Fruit fly (Drosophila melanogaster): ENCODE data around the gene CG7362.

The CG7362 gene

DNA sequence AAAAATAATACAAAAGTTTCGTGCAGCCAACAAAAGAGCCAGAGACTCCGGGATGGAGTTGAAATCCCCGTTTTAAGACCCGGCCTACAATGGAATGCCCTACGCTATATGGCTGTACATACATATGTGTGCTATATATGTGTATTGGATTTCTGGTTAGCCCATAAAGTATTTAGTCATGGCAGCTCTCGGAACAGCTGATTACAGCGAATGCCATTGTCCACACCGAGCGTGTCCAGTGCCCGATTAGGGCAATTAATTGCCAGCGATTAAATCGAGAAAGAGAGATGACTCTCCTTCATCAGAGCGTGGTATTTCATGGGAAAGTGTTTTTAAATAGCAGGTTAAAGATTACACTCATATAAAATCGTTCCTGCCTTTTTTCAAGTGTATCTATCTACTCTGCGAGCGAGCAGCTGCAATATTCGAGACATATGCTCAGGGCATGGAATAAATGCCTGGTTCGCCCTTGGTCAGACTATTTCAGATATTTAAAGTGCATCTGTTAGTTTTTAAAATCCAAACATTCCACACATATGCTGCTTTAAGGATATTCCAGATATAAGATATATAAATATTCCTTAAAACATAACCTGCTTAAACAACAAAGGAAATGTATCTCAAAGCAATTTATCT, 37.1 kb downstream of the CG7362 start:
- TF ChIP-seq CG4496 (GFP tag; IDR thresholded peaks at IDR 0.05) (peak; percentile 67; the same call in 2 of the 3 replicates), CG12605 (GFP tag; IDR thresholded peaks at IDR 0.05) (peak; percentile 31; the same call in 1 of the 2 replicates), CG8159 (tag; optimal IDR thresholded peaks at IDR 0.05) (no peak), CG15710 (tag; optimal IDR thresholded peaks at IDR 0.05) (peak; percentile 47), rn (GFP tag; IDR thresholded peaks at IDR 0.05) (0 out of 2 replicates have a peak, but pooled peaks have one; percentile 28), Pif1A (GFP tag; optimal IDR thresholded peaks at IDR 0.05) (peak; percentile 62), fd96Ca (GFP tag; IDR thresholded peaks at IDR 0.05) (0 out of 3 replicates have a peak, but pooled peaks have one; percentile 21), CG13204 (GFP tag; optimal IDR thresholded peaks at IDR 0.05) (peak; percentile 13), CG34367 (tag; optimal IDR thresholded peaks at IDR 0.05) (peak; percentile 42), CG8301 (tag; optimal IDR thresholded peaks at IDR 0.05) (no peak), CG9948 (tag; optimal IDR thresholded peaks at IDR 0.05) (no peak), EcR (GFP tag; optimal IDR thresholded peaks at IDR 0.05) (peak; percentile 50), CG32121 (GFP tag; IDR thresholded peaks at IDR 0.05) (no peak)

DNA sequence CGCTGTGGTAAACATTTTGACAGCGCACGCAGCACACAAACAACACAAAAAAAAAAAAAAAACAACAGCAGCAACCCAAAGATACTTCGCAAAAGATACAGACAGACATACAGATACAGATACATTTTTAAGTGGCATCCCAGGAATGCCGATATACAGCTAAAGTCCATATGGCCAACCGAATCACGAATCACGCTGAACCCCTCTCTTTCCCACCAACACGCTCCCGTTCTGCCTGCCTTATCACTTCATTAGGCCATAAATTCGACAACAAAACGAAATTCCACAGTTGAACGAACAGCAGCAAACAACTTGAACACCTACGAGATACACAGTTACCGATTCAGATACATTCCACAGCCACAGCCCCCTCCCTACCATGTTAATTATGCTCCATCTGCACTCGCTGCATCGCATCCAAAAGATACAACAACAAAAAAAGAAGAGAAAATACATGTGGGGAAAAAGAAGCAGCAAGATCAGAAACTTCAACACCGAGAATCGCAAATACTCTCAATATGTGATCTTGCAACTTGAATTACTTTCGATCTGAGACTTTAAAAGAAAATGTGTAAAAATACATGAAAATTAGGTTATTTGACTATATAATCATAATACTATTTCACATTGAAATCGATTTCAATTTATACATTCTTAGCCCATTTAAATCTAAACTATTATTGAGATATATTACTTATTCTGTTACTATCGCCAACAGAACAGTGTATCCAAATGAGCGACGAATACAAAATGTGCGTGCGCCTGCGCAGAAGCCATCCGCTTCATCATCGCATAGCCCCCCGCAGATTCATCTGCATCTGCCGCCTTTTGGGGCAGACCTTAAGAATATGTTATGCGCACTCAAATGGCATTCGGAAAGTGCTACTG, 37.8 kb downstream of the CG7362 start:
- TF ChIP-seq CG9948 (tag; optimal IDR thresholded peaks at IDR 0.05) (peak; percentile 58), CG34367 (tag; optimal IDR thresholded peaks at IDR 0.05) (peak; percentile 20), CG8159 (tag; optimal IDR thresholded peaks at IDR 0.05) (peak; percentile 53), Ets98B (GFP tag; IDR thresholded peaks at IDR 0.05) (no peak), CG8301 (tag; optimal IDR thresholded peaks at IDR 0.05) (peak; percentile 7), Pif1A (GFP tag; optimal IDR thresholded peaks at IDR 0.05) (peak; percentile 48), CG32121 (GFP tag; IDR thresholded peaks at IDR 0.05) (no peak), CG4496 (GFP tag; IDR thresholded peaks at IDR 0.05) (0 out of 3 replicates have a peak, but pooled peaks have one; percentile 33), CG15710 (tag; optimal IDR thresholded peaks at IDR 0.05) (peak; percentile 53), CG17806 (tag; optimal IDR thresholded peaks at IDR 0.05) (peak; percentile 29), Snoo (tag; optimal IDR thresholded peaks at IDR 0.05) (no peak), D1 (tag; optimal IDR thresholded peaks at IDR 0.05) (no peak), CG10348 (GFP tag; IDR thresholded peaks at IDR 0.05) (no peak), fd96Ca (GFP tag; IDR thresholded peaks at IDR 0.05) (no peak), CG13204 (GFP tag; optimal IDR thresholded peaks at IDR 0.05) (peak; percentile 8), EcR (GFP tag; optimal IDR thresholded peaks at IDR 0.05) (peak; percentile 28), CG14655 (GFP tag; optimal IDR thresholded peaks at IDR 0.05) (peak; percentile 64), gl (tag; optimal IDR thresholded peaks at IDR 0.05) (no peak), Pif1B (GFP tag; optimal IDR thresholded peaks at IDR 0.05) (no peak), CG12605 (GFP tag; IDR thresholded peaks at IDR 0.05) (no peak), rn (GFP tag; IDR thresholded peaks at IDR 0.05) (no peak)

DNA sequence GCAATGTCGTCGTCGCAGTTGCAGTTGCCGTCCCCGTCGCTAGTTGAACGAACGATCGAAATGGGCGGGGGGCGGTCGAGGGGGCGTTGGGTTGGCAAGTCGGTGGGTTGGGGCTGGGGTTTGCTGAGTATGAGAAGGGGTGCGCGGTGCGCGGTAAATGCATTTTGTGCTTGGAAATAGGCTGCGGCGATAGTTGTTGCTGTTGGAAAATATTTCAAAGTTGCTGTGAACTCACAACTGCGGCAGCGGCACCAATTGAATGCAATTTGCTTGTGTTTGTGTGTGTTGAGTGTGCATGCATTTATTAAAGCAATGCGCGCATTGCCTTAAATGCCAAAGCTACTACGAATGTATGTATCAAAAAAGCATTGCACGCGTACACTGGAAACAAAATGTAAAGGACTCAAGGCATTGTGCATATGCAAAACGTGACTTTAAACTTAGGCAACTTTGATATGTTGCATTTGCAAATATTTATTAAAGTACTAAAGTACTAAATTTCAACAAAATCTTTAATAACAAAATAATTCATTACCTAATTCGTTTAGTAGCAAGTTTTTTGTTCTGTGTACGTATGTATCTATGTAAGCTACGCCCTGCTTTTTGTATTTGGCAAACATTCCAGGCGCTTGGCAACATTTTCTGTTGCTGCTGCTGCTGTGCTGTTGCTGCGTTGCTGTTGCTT, 39.2 kb downstream of the CG7362 start:
- TF ChIP-seq CG13204 (GFP tag; optimal IDR thresholded peaks at IDR 0.05) (peak; percentile 56), rn (GFP tag; IDR thresholded peaks at IDR 0.05) (peak; percentile 96), CG32121 (GFP tag; IDR thresholded peaks at IDR 0.05) (peak; percentile 98), Snoo (tag; optimal IDR thresholded peaks at IDR 0.05) (peak; percentile 33), CG8159 (tag; optimal IDR thresholded peaks at IDR 0.05) (peak; percentile 88), Ets98B (GFP tag; IDR thresholded peaks at IDR 0.05) (peak; percentile 97), CG8301 (tag; optimal IDR thresholded peaks at IDR 0.05) (peak; percentile 98), CG34367 (tag; optimal IDR thresholded peaks at IDR 0.05) (peak; percentile 93), CG12605 (GFP tag; IDR thresholded peaks at IDR 0.05) (peak; percentile 95), CG14655 (GFP tag; optimal IDR thresholded peaks at IDR 0.05) (peak; percentile 98), CG4496 (GFP tag; IDR thresholded peaks at IDR 0.05) (peak; percentile 99), CG15710 (tag; optimal IDR thresholded peaks at IDR 0.05) (peak; percentile 88), gl (tag; optimal IDR thresholded peaks at IDR 0.05) (peak; percentile 78), CG10348 (GFP tag; IDR thresholded peaks at IDR 0.05) (peak; percentile 83), CG9948 (tag; optimal IDR thresholded peaks at IDR 0.05) (peak; percentile 97), fd96Ca (GFP tag; IDR thresholded peaks at IDR 0.05) (peak; percentile 96), CG17806 (tag; optimal IDR thresholded peaks at IDR 0.05) (peak; percentile 94), EcR (GFP tag; optimal IDR thresholded peaks at IDR 0.05) (peak; percentile 79), Pif1B (GFP tag; optimal IDR thresholded peaks at IDR 0.05) (peak; percentile 92), D1 (tag; optimal IDR thresholded peaks at IDR 0.05) (peak; percentile 90), Pif1A (GFP tag; optimal IDR thresholded peaks at IDR 0.05) (peak; percentile 94)

DNA sequence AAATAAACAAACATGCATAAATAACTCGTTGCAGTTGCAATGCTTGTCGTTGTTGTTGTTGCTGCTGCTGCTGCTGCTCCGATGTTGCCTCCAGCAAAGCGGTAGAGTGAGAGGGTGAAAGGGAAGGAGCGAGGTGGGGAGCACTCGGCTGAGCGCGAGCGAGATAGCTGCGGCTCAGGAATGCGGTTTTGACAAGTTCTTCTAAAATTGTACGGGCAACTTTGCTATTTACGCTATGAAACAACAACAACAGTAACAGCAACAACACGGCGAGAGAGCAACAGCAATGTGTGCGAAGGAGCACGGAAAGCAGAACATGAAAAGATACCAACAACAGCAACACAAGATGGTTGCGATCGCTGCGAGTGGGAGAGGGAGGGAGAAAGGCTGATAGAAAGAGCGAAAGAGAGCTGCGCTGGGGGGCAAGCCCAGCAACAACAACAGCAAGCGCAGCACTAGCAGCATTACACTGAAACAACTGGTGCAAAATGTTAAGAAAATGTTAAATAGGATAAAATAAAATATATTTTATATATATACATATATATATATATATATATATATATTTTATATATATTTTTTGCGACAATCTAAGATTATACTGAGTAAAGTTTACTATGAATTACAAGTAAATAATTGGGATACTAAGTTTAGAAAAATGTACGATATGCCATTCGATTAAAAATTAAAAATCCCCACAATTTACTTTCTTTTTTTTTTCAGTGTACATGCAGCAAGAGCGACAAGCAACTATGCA, 39.9 kb downstream of the CG7362 start:
- TF ChIP-seq Snoo (tag; optimal IDR thresholded peaks at IDR 0.05) (peak; percentile 35), CG32121 (GFP tag; IDR thresholded peaks at IDR 0.05) (peak; percentile 38), Pif1A (GFP tag; optimal IDR thresholded peaks at IDR 0.05) (no peak), D1 (tag; optimal IDR thresholded peaks at IDR 0.05) (peak; percentile 45), CG13204 (GFP tag; optimal IDR thresholded peaks at IDR 0.05) (peak; percentile 78), gl (tag; optimal IDR thresholded peaks at IDR 0.05) (peak; percentile 72), EcR (GFP tag; optimal IDR thresholded peaks at IDR 0.05) (peak; percentile 88), CG10348 (GFP tag; IDR thresholded peaks at IDR 0.05) (no peak), Ets98B (GFP tag; IDR thresholded peaks at IDR 0.05) (peak; percentile 45), CG34367 (tag; optimal IDR thresholded peaks at IDR 0.05) (peak; percentile 63), CG8159 (tag; optimal IDR thresholded peaks at IDR 0.05) (peak; percentile 94), CG8301 (tag; optimal IDR thresholded peaks at IDR 0.05) (peak; percentile 95), Pif1B (GFP tag; optimal IDR thresholded peaks at IDR 0.05) (no peak), CG15710 (tag; optimal IDR thresholded peaks at IDR 0.05) (peak; percentile 80), CG4496 (GFP tag; IDR thresholded peaks at IDR 0.05) (peak; percentile 76; the same call in 2 of the 3 replicates), fd96Ca (GFP tag; IDR thresholded peaks at IDR 0.05) (peak; percentile 75), CG14655 (GFP tag; optimal IDR thresholded peaks at IDR 0.05) (peak; percentile 81), rn (GFP tag; IDR thresholded peaks at IDR 0.05) (0 out of 2 replicates have a peak, but pooled peaks have one; percentile 13), CG17806 (tag; optimal IDR thresholded peaks at IDR 0.05) (peak; percentile 92), CG9948 (tag; optimal IDR thresholded peaks at IDR 0.05) (peak; percentile 92), CG12605 (GFP tag; IDR thresholded peaks at IDR 0.05) (0 out of 2 replicates have a peak, but pooled peaks have one; percentile 8)

Data from whole organism, pupa.